Worm (Caenorhabditis elegans): Measurements from ENCODE around the gene Y73B3A.4.
"Not testable (repeated sequence)": the region's sequence is repeated elsewhere in the genome, so short reads cannot be mapped to it uniquely, and the experiment has no call there.

Y73B3A.4 gene

ce11 chrX:104737-105136 is at the start of gene Y73B3A.4:
Gene Y73B3A.4, minus strand, starts transcription at chrX:104777.
- not testable (repeated sequence) for TF ChIP-seq flh-1, lin-32, sem-2 (GFP tag; optimal IDR thresholded peaks at IDR 0.05)

- no peak for TF ChIP-seq nhr-76 (tag; optimal IDR thresholded peaks at IDR 0.05)
- TF ChIP-seq ceh-43 (GFP tag; optimal IDR thresholded peaks at IDR 0.05), result no peak
- TF ChIP-seq elt-3 (tag; optimal IDR thresholded peaks at IDR 0.05), result no peak
- TF ChIP-seq pha-4 (tag; optimal IDR thresholded peaks at IDR 0.05), result no peak
- no peak for TF ChIP-seq ztf-11 (tag; optimal IDR thresholded peaks at IDR 0.05)
- no peak for TF ChIP-seq lin-13 (tag; optimal IDR thresholded peaks at IDR 0.05)
- TF ChIP-seq flh-1 (GFP tag; optimal IDR thresholded peaks at IDR 0.05), result no peak
- TF ChIP-seq nhr-28 (tag; optimal IDR thresholded peaks at IDR 0.05), result no peak
- TF ChIP-seq unc-120 (tag; optimal IDR thresholded peaks at IDR 0.05; ENCODE audit: poor library complexity, severe bottlenecking), result no peak
- no peak for TF ChIP-seq snpc-4 (tag; optimal IDR thresholded peaks at IDR 0.05)
Measured at ce11 chrX:147824-148223, 43.2 kb upstream of the Y73B3A.4 start, which contains the start of gene Y73B3A.11. Gene Y73B3A.11, plus strand, starts transcription at chrX:148124.

- TF ChIP-seq nhr-237 (tag; optimal IDR thresholded peaks at IDR 0.05) (no peak), mep-1 (tag; optimal IDR thresholded peaks at IDR 0.05) (no peak), ces-1 (GFP tag; optimal IDR thresholded peaks at IDR 0.05) (peak; percentile 31)
Measured at ce11 chrX:146832-147231, 42.3 kb upstream of the Y73B3A.4 start.

- no peak for TF ChIP-seq ceh-43 (GFP tag; optimal IDR thresholded peaks at IDR 0.05)
- no peak for TF ChIP-seq ces-1 (GFP tag; optimal IDR thresholded peaks at IDR 0.05)
- no peak for TF ChIP-seq lin-32 (GFP tag; optimal IDR thresholded peaks at IDR 0.05)
- no peak for TF ChIP-seq tbx-8 (GFP tag; optimal IDR thresholded peaks at IDR 0.05)
Measured at ce11 chrX:141149-141548, 36.6 kb upstream of the Y73B3A.4 start, which contains the start of gene Y73B3A.8. Gene Y73B3A.8, minus strand, starts transcription at chrX:141249.

- not testable (repeated sequence) for TF ChIP-seq zip-8 (tag; optimal IDR thresholded peaks at IDR 0.05); bed-3 (GFP tag; optimal IDR thresholded peaks at IDR 0.05); nhr-76 (tag; optimal IDR thresholded peaks at IDR 0.05)
Measured at ce11 chrX:119363-119762, 14.8 kb upstream of the Y73B3A.4 start, which contains the start of gene fbxa-16. Gene fbxa-16, plus strand, starts transcription at chrX:119663.

- TF ChIP-seq bed-3 (GFP tag; optimal IDR thresholded peaks at IDR 0.05) (no peak), snpc-4 (tag; optimal IDR thresholded peaks at IDR 0.05) (no peak), M03D4.4 (tag; optimal IDR thresholded peaks at IDR 0.05) (no peak), unc-62 (GFP tag; optimal IDR thresholded peaks at IDR 0.05) (no peak)
Measured at ce11 chrX:117080-117479, 12.5 kb upstream of the Y73B3A.4 start, which contains the start of gene fbxa-222. Gene fbxa-222, plus strand, starts transcription at chrX:117380.

ce11 chrX:114400-114799 is 9.8 kb upstream of the Y73B3A.4 start, which contains the start of gene fbxa-221:
Gene fbxa-221, plus strand, starts transcription at chrX:114700.
- TF ChIP-seq ces-1 (GFP tag; optimal IDR thresholded peaks at IDR 0.05); ztf-11 (tag; optimal IDR thresholded peaks at IDR 0.05); bed-3 (GFP tag; optimal IDR thresholded peaks at IDR 0.05): not testable (repeated sequence)

ce11 chrX:108929-109328 is 4.4 kb upstream of the Y73B3A.4 start, which contains the start of gene elk-2:
Gene elk-2, minus strand, starts transcription at chrX:109029.
- not testable (repeated sequence) for TF ChIP-seq nhr-12 (tag; optimal IDR thresholded peaks at IDR 0.05); unc-120 (tag; optimal IDR thresholded peaks at IDR 0.05; ENCODE audit: poor library complexity, severe bottlenecking); blmp-1 (tag; optimal IDR thresholded peaks at IDR 0.05)

ce11 chrX:88905-89304 is 15.7 kb downstream of the Y73B3A.4 start:
- no peak for TF ChIP-seq unc-39 (tag; optimal IDR thresholded peaks at IDR 0.05)
- TF ChIP-seq blmp-1 (tag; optimal IDR thresholded peaks at IDR 0.05), result no peak
- no peak for TF ChIP-seq tbx-8 (GFP tag; optimal IDR thresholded peaks at IDR 0.05)
- peak; percentile 94 for TF ChIP-seq zip-8 (tag; optimal IDR thresholded peaks at IDR 0.05)
- no peak for TF ChIP-seq sem-2 (GFP tag; optimal IDR thresholded peaks at IDR 0.05)

Measured in whole organism, mixed stage, embryonic.